Worm (Caenorhabditis elegans) whole organism, L4 larva: ENCODE results near the gene hex-2.

ENCODE experiments used
- D1046.2 ChIP-seq: fragments of 200-800 bp; sonication (Bioruptor generic); IDR thresholded peaks from 2 replicates; pipeline ENCODE4 v1.3.6; 2022; ENCODE audit warnings: missing genetic modification characterization, missing compliant biosample characterization
- F26F4.8 ChIP-seq: fragments of 200-800 bp; sonication (Bioruptor generic); conservative IDR thresholded peaks from 2 replicates; pipeline ENCODE4 v1.3.6; 2022; ENCODE audit warnings: missing genetic modification characterization, missing compliant biosample characterization
- R02D3.7 ChIP-seq: fragments of 150-350 bp; sonication (generic microtip); optimal IDR thresholded peaks from 3 replicates; lab custom pipeline; 2014; ENCODE audit warnings: missing biosample characterization, missing genetic modification characterization
- T26A8.4 ChIP-seq: fragments of 200-800 bp; sonication (Bioruptor generic); IDR thresholded peaks from 2 replicates; pipeline ENCODE4 v1.3.6; 2022; ENCODE audit warnings: missing genetic modification characterization, missing compliant biosample characterization
- Y105C5A.15 ChIP-seq: fragments of 200-800 bp; sonication (Bioruptor generic); IDR thresholded peaks from 2 replicates; pipeline ENCODE4 v1.3.6; 2022; ENCODE audit warnings: missing genetic modification characterization, missing compliant biosample characterization
- Y48G9A.11 ChIP-seq: fragments of 200-800 bp; sonication (Bioruptor generic); IDR thresholded peaks from 2 replicates; pipeline ENCODE4 v1.3.6; 2022; ENCODE audit warnings: missing genetic modification reagents, missing genetic modification characterization, missing compliant biosample characterization
- Y75B8A.6 ChIP-seq: fragments of 200-800 bp; sonication (Bioruptor generic); IDR thresholded peaks from 2 replicates; pipeline ENCODE4 v1.3.6; 2022; ENCODE audit warnings: missing genetic modification reagents, missing genetic modification characterization, missing compliant biosample characterization
- aha-1 ChIP-seq: fragments of 150-350 bp; peaks from one replicate; lab custom pipeline; 2014; ENCODE audit warnings: missing biosample characterization, missing genetic modification characterization
- aly-2 ChIP-seq: sonication (generic microtip); optimal IDR thresholded peaks from 2 replicates; lab custom pipeline; 2018; ENCODE audit warnings: missing biosample characterization, missing genetic modification characterization
- arid-1 ChIP-seq: fragments of 200-800 bp; sonication (Bioruptor generic); conservative IDR thresholded peaks from 2 replicates; pipeline ENCODE4 v1.3.6; 2022; ENCODE audit warnings: missing genetic modification reagents, missing genetic modification characterization, missing compliant biosample characterization
- attf-4 ChIP-seq: sonication (generic microtip); optimal IDR thresholded peaks from 3 replicates; lab custom pipeline; 2017; ENCODE audit warnings: missing biosample characterization, missing genetic modification characterization
- ceh-28 ChIP-seq: fragments of 150-350 bp; optimal IDR thresholded peaks from 2 replicates; lab custom pipeline; 2014; ENCODE audit warnings: missing biosample characterization, missing genetic modification reagents, missing genetic modification characterization
- ceh-32 ChIP-seq: sonication (generic microtip); optimal IDR thresholded peaks from 2 replicates; lab custom pipeline; 2016; ENCODE audit warnings: mild to moderate bottlenecking, missing genetic modification characterization, missing compliant biosample characterization; ENCODE audit not compliant: poor library complexity
- cey-2 ChIP-seq: sonication (generic microtip); optimal IDR thresholded peaks from 3 replicates; lab custom pipeline; 2017; ENCODE audit warnings: missing genetic modification characterization, mild to moderate bottlenecking, missing compliant biosample characterization, antibody characterized with exemption, borderline replicate concordance; ENCODE audit not compliant: insufficient read depth
- daf-12 ChIP-seq: fragments of 150-350 bp; optimal IDR thresholded peaks from 2 replicates; lab custom pipeline; 2014; ENCODE audit warnings: missing biosample characterization, missing genetic modification reagents, missing genetic modification characterization
- daf-16 ChIP-seq, 3 experiments: sonication (generic microtip); optimal IDR thresholded peaks; 2 replicates each; lab custom pipeline; 2016 to 2017; ENCODE audit warnings: missing genetic modification characterization in 3 of 3, missing genetic modification reagents in 3 of 3, mild to moderate bottlenecking in 2 of 3, missing compliant biosample characterization in 2 of 3, missing biosample characterization in 1 of 3, moderate library complexity in 1 of 3
- dmd-6 ChIP-seq: fragments of 200-800 bp; sonication (Bioruptor generic); IDR thresholded peaks from 2 replicates; pipeline ENCODE4 v1.3.6; 2022; ENCODE audit warnings: missing genetic modification reagents, missing genetic modification characterization, missing compliant biosample characterization
- dmd-8 ChIP-seq: fragments of 200-800 bp; sonication (Bioruptor generic); IDR thresholded peaks from 2 replicates; pipeline ENCODE4 v1.3.6; 2022; ENCODE audit warnings: missing genetic modification characterization, missing compliant biosample characterization
- dmd-9 ChIP-seq: fragments of 200-800 bp; sonication (Bioruptor generic); IDR thresholded peaks from 2 replicates; pipeline ENCODE4 v1.3.6; 2022; ENCODE audit warnings: missing genetic modification reagents, missing genetic modification characterization, missing compliant biosample characterization
- duxl-1 ChIP-seq: sonication (generic microtip); optimal IDR thresholded peaks from 2 replicates; lab custom pipeline; 2016; ENCODE audit warnings: mild to moderate bottlenecking, missing genetic modification characterization, moderate library complexity, missing compliant biosample characterization; ENCODE audit not compliant: poor library complexity
- fkh-10 ChIP-seq: fragments of 150-350 bp; optimal IDR thresholded peaks from 2 replicates; lab custom pipeline; 2014; ENCODE audit warnings: missing biosample characterization, missing genetic modification reagents, missing genetic modification characterization
- hif-1 ChIP-seq, 2 experiments: sonication (generic microtip); optimal IDR thresholded peaks; 2 replicates each; lab custom pipeline; 2016 to 2017; ENCODE audit warnings: missing compliant biosample characterization in 2 of 2, missing genetic modification characterization in 2 of 2, missing genetic modification reagents in 2 of 2, missing genotype in 2 of 2, mild to moderate bottlenecking in 1 of 2
- hlh-11 ChIP-seq: fragments of 200-800 bp; sonication (Bioruptor generic); optimal IDR thresholded peaks from 2 replicates; lab custom pipeline; 2018; ENCODE audit warnings: mild to moderate bottlenecking, missing genetic modification characterization, missing compliant biosample characterization
- lin-1 ChIP-seq: fragments of 200-800 bp; sonication (Bioruptor generic); IDR thresholded peaks from 2 replicates; pipeline ENCODE4 v1.3.6; 2022; ENCODE audit warnings: missing genetic modification reagents, missing genetic modification characterization, missing compliant biosample characterization
- lin-15B ChIP-seq: fragments of 150-350 bp; sonication (generic microtip); optimal IDR thresholded peaks from 3 replicates; lab custom pipeline; 2014; ENCODE audit warnings: missing biosample characterization, missing genetic modification characterization
- lin-29 ChIP-seq: fragments of 200-800 bp; sonication (Bioruptor generic); IDR thresholded peaks from 2 replicates; pipeline ENCODE4 v1.3.6; 2022; ENCODE audit warnings: missing genetic modification reagents, missing genetic modification characterization, missing compliant biosample characterization
- lin-38 ChIP-seq: fragments of 200-800 bp; sonication (Bioruptor generic); IDR thresholded peaks from 2 replicates; pipeline ENCODE4 v1.3.6; 2022; ENCODE audit warnings: missing genetic modification reagents, missing genetic modification characterization, missing compliant biosample characterization
- lin-39 ChIP-seq: fragments of 150-350 bp; optimal IDR thresholded peaks from 2 replicates; lab custom pipeline; 2014; ENCODE audit warnings: missing biosample characterization, missing genetic modification reagents, missing genetic modification characterization
- lir-3 ChIP-seq: sonication (generic microtip); optimal IDR thresholded peaks from 2 replicates; lab custom pipeline; 2016; ENCODE audit warnings: mild to moderate bottlenecking, missing genetic modification characterization, missing compliant biosample characterization
- lsy-2 ChIP-seq, 2 experiments: fragments of 150-350 bp in 1 of 2; sonication (generic microtip) in 1 of 2; optimal IDR thresholded peaks; 2 replicates each; lab custom pipeline; 2014 to 2017; ENCODE audit warnings: missing biosample characterization in 2 of 2, missing genetic modification characterization in 2 of 2
- madf-5 ChIP-seq, 2 experiments: fragments of 200-800 bp; sonication (Bioruptor generic); IDR thresholded peaks; 2 replicates each; pipeline ENCODE4 v1.3.6; 2022; ENCODE audit warnings: missing compliant biosample characterization in 2 of 2, missing genetic modification characterization in 2 of 2
- madf-9 ChIP-seq: fragments of 200-800 bp; sonication (Bioruptor generic); conservative IDR thresholded peaks from 2 replicates; pipeline ENCODE4 v1.3.6; 2022; ENCODE audit warnings: missing genetic modification reagents, missing genetic modification characterization, missing compliant biosample characterization
- mdt-29 ChIP-seq: fragments of 200-800 bp; sonication (Bioruptor generic); IDR thresholded peaks from 2 replicates; pipeline ENCODE4 v1.3.6; 2022; ENCODE audit warnings: missing genetic modification reagents, missing genetic modification characterization, missing compliant biosample characterization
- mes-2 ChIP-seq: sonication (generic microtip); optimal IDR thresholded peaks from 2 replicates; lab custom pipeline; 2016; ENCODE audit warnings: missing genotype, mild to moderate bottlenecking, missing genetic modification characterization, missing compliant biosample characterization; ENCODE audit not compliant: poor library complexity, severe bottlenecking
- nhr-10 ChIP-seq: fragments of 150-350 bp; optimal IDR thresholded peaks from 2 replicates; lab custom pipeline; 2014; ENCODE audit warnings: missing biosample characterization, missing genetic modification characterization
- nhr-102 ChIP-seq: sonication (generic microtip); optimal IDR thresholded peaks from 2 replicates; lab custom pipeline; 2016; ENCODE audit warnings: mild to moderate bottlenecking, missing genetic modification characterization, moderate library complexity, missing compliant biosample characterization
- nhr-111 ChIP-seq: fragments of 200-800 bp; sonication (Bioruptor generic); optimal IDR thresholded peaks from 2 replicates; lab custom pipeline; 2018; ENCODE audit warnings: mild to moderate bottlenecking, missing genetic modification characterization, missing compliant biosample characterization
- nhr-237 ChIP-seq: sonication (generic microtip); optimal IDR thresholded peaks from 2 replicates; lab custom pipeline; 2017; ENCODE audit warnings: missing biosample characterization, missing genetic modification characterization
- nhr-41 ChIP-seq: fragments of 200-800 bp; sonication (Bioruptor generic); IDR thresholded peaks from 2 replicates; pipeline ENCODE4 v1.3.6; 2022; ENCODE audit warnings: missing genetic modification reagents, missing genetic modification characterization, missing compliant biosample characterization
- nhr-42 ChIP-seq: fragments of 200-800 bp; sonication (Bioruptor generic); IDR thresholded peaks from 2 replicates; pipeline ENCODE4 v1.3.6; 2022; ENCODE audit warnings: missing genetic modification characterization, missing compliant biosample characterization
- nhr-76 ChIP-seq: fragments of 150-350 bp; optimal IDR thresholded peaks from 2 replicates; lab custom pipeline; 2014; ENCODE audit warnings: missing biosample characterization, missing genetic modification characterization
- php-3 ChIP-seq: fragments of 200-800 bp; sonication (Bioruptor generic); IDR thresholded peaks from 2 replicates; pipeline ENCODE4 v1.3.6; 2022; ENCODE audit warnings: missing genetic modification reagents, missing genetic modification characterization, missing compliant biosample characterization
- rbr-2 ChIP-seq: sonication (generic microtip); optimal IDR thresholded peaks from 2 replicates; lab custom pipeline; 2016; ENCODE audit warnings: missing genotype, missing genetic modification characterization, missing compliant biosample characterization
- set-16 ChIP-seq: fragments of 200-800 bp; sonication (Bioruptor generic); IDR thresholded peaks from 2 replicates; pipeline ENCODE4 v1.3.6; 2022; ENCODE audit warnings: missing genetic modification reagents, missing genetic modification characterization, missing compliant biosample characterization
- snpc-4 ChIP-seq: fragments of 150-350 bp; optimal IDR thresholded peaks from 2 replicates; lab custom pipeline; 2014; ENCODE audit warnings: missing biosample characterization, missing genetic modification characterization
- spr-3 ChIP-seq: fragments of 200-800 bp; sonication (Bioruptor generic); optimal IDR thresholded peaks from 2 replicates; lab custom pipeline; 2018; ENCODE audit warnings: mild to moderate bottlenecking, missing genetic modification characterization, missing compliant biosample characterization
- unc-130 ChIP-seq: sonication (generic microtip); optimal IDR thresholded peaks from 2 replicates; lab custom pipeline; 2016; ENCODE audit warnings: missing genetic modification reagents, missing genetic modification characterization, missing compliant biosample characterization
- vab-7 ChIP-seq: fragments of 200-800 bp; sonication (Bioruptor generic); IDR thresholded peaks from 2 replicates; pipeline ENCODE4 v1.3.6; 2022; ENCODE audit warnings: missing genetic modification reagents, missing genetic modification characterization, missing compliant biosample characterization
- zag-1 ChIP-seq: fragments of 150-350 bp; optimal IDR thresholded peaks from 2 replicates; lab custom pipeline; 2014; ENCODE audit warnings: missing biosample characterization, missing genetic modification characterization
- zfp-3 ChIP-seq: fragments of 200-800 bp; sonication (Bioruptor generic); conservative IDR thresholded peaks from 2 replicates; pipeline ENCODE4 v1.3.6; 2022; ENCODE audit warnings: missing genetic modification reagents, missing genetic modification characterization, missing compliant biosample characterization

hex-2 gene

ce11 chrV:5684534-5684933, 30.3 kb downstream of the hex-2 start, which contains the start of the genes hmgs-1 and F25B4.4 (continued):
- no peak for TF ChIP-seq D1046.2
- no peak for TF ChIP-seq set-16 (GFP tag; lab: Robert Waterston, UW)
- no peak for TF ChIP-seq nhr-111 (GFP tag; lab: Kevin White, UChicago)
- peak; percentile 81 to 95 for TF ChIP-seq lsy-2 (tag; optimal IDR thresholded peaks at IDR 0.05; lab: Kevin White, UChicago)
- no peak for TF ChIP-seq F26F4.8 (GFP tag; lab: Robert Waterston, UW)
- TF ChIP-seq lin-15B (tag; lab: Kevin White, UChicago), result peak; percentile 26
- no peak for TF ChIP-seq nhr-41
- no peak for TF ChIP-seq snpc-4 (tag; lab: Kevin White, UChicago)
- peak; percentile 73 for TF ChIP-seq T26A8.4 (GFP tag; lab: Robert Waterston, UW)
- TF ChIP-seq hlh-11 (tag; lab: Kevin White, UChicago), result peak; percentile 83
- peak; percentile 94 for TF ChIP-seq aha-1 (tag; lab: Kevin White, UChicago)
- peak; percentile 52 for TF ChIP-seq duxl-1 (tag; lab: Kevin White, UChicago)
- TF ChIP-seq dmd-8, result no peak
- TF ChIP-seq zfp-3 (GFP tag; lab: Robert Waterston, UW), result peak; percentile 71; the same call in 1 of the 2 replicates
- no peak for TF ChIP-seq lin-1 (GFP tag; lab: Robert Waterston, UW)
- TF ChIP-seq Y75B8A.6, result no peak
- peak; percentile 96 for TF ChIP-seq mes-2 (tag; lab: Kevin White, UChicago)
- TF ChIP-seq daf-16 (GFP tag; optimal IDR thresholded peaks at IDR 0.05; lab: Kevin White, UChicago), result peak in 1 of 2 experiments; percentile 27
- TF ChIP-seq daf-16 (tag; optimal IDR thresholded peaks at IDR 0.05; lab: Kevin White, UChicago), result peak; percentile 33
- no peak for TF ChIP-seq nhr-237 (tag; lab: Kevin White, UChicago)
- TF ChIP-seq arid-1 (GFP tag; lab: Robert Waterston, UW), result peak; percentile 33; the same call in 1 of the 2 replicates
- no peak for TF ChIP-seq attf-4 (tag; lab: Kevin White, UChicago)
- TF ChIP-seq ceh-28 (tag; lab: Kevin White, UChicago), result no peak
- TF ChIP-seq lin-39, result no peak
- TF ChIP-seq hif-1 (tag; optimal IDR thresholded peaks at IDR 0.05; lab: Kevin White, UChicago), result peak in 1 of 2 experiments; percentile 83
- TF ChIP-seq madf-9 (GFP tag; lab: Robert Waterston, UW), result 0 out of 2 replicates have a peak, but pooled peaks have one; percentile 26
- peak; percentile 1 for TF ChIP-seq nhr-10 (tag; lab: Kevin White, UChicago)
- TF ChIP-seq php-3 (GFP tag; lab: Robert Waterston, UW), result 0 out of 2 replicates have a peak, but pooled peaks have one; percentile 5
- TF ChIP-seq Y105C5A.15 (GFP tag; lab: Robert Waterston, UW), result no peak
- TF ChIP-seq daf-12, result no peak
- TF ChIP-seq Y48G9A.11, result peak; percentile 49; the same call in 1 of the 2 replicates
- peak; percentile 73; the same call in 1 of the 2 replicates for TF ChIP-seq nhr-42
- TF ChIP-seq vab-7 (GFP tag; lab: Robert Waterston, UW), result 0 out of 2 replicates have a peak, but pooled peaks have one; percentile 41
- TF ChIP-seq rbr-2 (tag; lab: Kevin White, UChicago), result peak; percentile 88
- TF ChIP-seq unc-130 (GFP tag; lab: Kevin White, UChicago), result peak; percentile 64
- TF ChIP-seq nhr-76 (tag; lab: Kevin White, UChicago), result no peak
- TF ChIP-seq nhr-102 (tag; lab: Kevin White, UChicago), result peak; percentile 67
- TF ChIP-seq fkh-10, result peak; percentile 93
- no peak for TF ChIP-seq lir-3
- TF ChIP-seq madf-5 (GFP tag; IDR thresholded peaks at IDR 0.05; lab: Robert Waterston, UW), result 0 out of 4 replicates have a peak, but pooled peaks of 1 of the 2 experiments have one; percentile 27
- no peak for TF ChIP-seq mdt-29 (GFP tag; lab: Robert Waterston, UW)
- TF ChIP-seq cey-2, result no peak
- TF ChIP-seq ceh-32 (tag; lab: Kevin White, UChicago), result no peak
- TF ChIP-seq dmd-9 (GFP tag; lab: Robert Waterston, UW), result peak; percentile 76
- TF ChIP-seq aly-2, result no peak
- TF ChIP-seq zag-1 (tag; lab: Kevin White, UChicago), result no peak
- peak; percentile 99 for TF ChIP-seq R02D3.7 (tag; lab: Kevin White, UChicago)
- TF ChIP-seq lin-38, result peak; percentile 87
- TF ChIP-seq dmd-6 (GFP tag; lab: Robert Waterston, UW), result peak; percentile 80
- peak; percentile 61 for TF ChIP-seq spr-3 (GFP tag; lab: Kevin White, UChicago)
- no peak for TF ChIP-seq lin-29 (GFP tag; lab: Robert Waterston, UW)
